Worm (Caenorhabditis elegans) whole organism, L1 larva: ENCODE results near the gene swm-1.
A peak's percentile ranks its signal among the peaks of the same experiment; 100 is the strongest.

ENCODE experiments used
- C04F5.9 ChIP-seq: sonication (generic microtip); optimal IDR thresholded peaks from 2 replicates; lab custom pipeline; 2016; ENCODE audit warnings: missing genetic modification characterization, missing compliant biosample characterization
- C34B4.2 ChIP-seq: sonication (generic microtip); optimal IDR thresholded peaks from 2 replicates; lab custom pipeline; 2017; ENCODE audit warnings: mild to moderate bottlenecking, missing genetic modification characterization, missing compliant biosample characterization
- F16B12.6 ChIP-seq: fragments of 150-350 bp; optimal IDR thresholded peaks from 2 replicates; lab custom pipeline; 2014; ENCODE audit warnings: missing biosample characterization, missing genetic modification characterization
- Y116A8C.19 ChIP-seq: sonication (generic microtip); optimal IDR thresholded peaks from 2 replicates; lab custom pipeline; 2016; ENCODE audit warnings: missing compliant biosample characterization, missing genetic modification characterization, borderline replicate concordance
- aha-1 ChIP-seq: fragments of 150-350 bp; optimal IDR thresholded peaks from 2 replicates; lab custom pipeline; 2014; ENCODE audit warnings: missing biosample characterization, missing genetic modification characterization
- alr-1 ChIP-seq: fragments of 200-800 bp; sonication (Bioruptor generic); optimal IDR thresholded peaks from 2 replicates; lab custom pipeline; 2018; ENCODE audit warnings: borderline replicate concordance, mild to moderate bottlenecking, missing genetic modification characterization, missing compliant biosample characterization
- ceh-8 ChIP-seq: fragments of 200-800 bp; sonication (Bioruptor generic); optimal IDR thresholded peaks from 2 replicates; lab custom pipeline; 2018; ENCODE audit warnings: mild to moderate bottlenecking, missing genetic modification characterization, moderate library complexity, missing compliant biosample characterization
- ceh-82 ChIP-seq, 3 experiments: fragments of 150-350 bp in 1 of 3; sonication (generic microtip) in 2 of 3; optimal IDR thresholded peaks; 2 replicates each; lab custom pipeline; 2014 to 2017; ENCODE audit warnings: missing biosample characterization in 3 of 3, missing genetic modification characterization in 3 of 3
- dpl-1 ChIP-seq, 3 experiments: fragments of 150-350 bp in 2 of 3; sonication (generic microtip) in 1 of 3; optimal IDR thresholded peaks; 2 replicates each; lab custom pipeline; 2014 to 2017; ENCODE audit warnings: missing biosample characterization in 3 of 3, missing genetic modification characterization in 3 of 3, missing genetic modification reagents in 3 of 3
- dsc-1 ChIP-seq: sonication (generic microtip); optimal IDR thresholded peaks from 2 replicates; lab custom pipeline; 2016; ENCODE audit warnings: mild to moderate bottlenecking, missing genetic modification characterization, missing compliant biosample characterization
- efl-1 ChIP-seq, 4 experiments: fragments of 150-350 bp; optimal IDR thresholded peaks in 3 of 4; peaks in 1 of 4; 1 replicate in 1 of 4; 2 replicates in 3 of 4; lab custom pipeline; 2014; ENCODE audit warnings: missing biosample characterization in 2 of 4, missing genetic modification characterization in 2 of 4, missing genetic modification reagents in 2 of 4
- efl-3 ChIP-seq: fragments of 200-800 bp; sonication (Bioruptor generic); optimal IDR thresholded peaks from 2 replicates; lab custom pipeline; 2018; ENCODE audit warnings: mild to moderate bottlenecking, missing genetic modification characterization, missing compliant biosample characterization
- elt-2 ChIP-seq: sonication (generic microtip); optimal IDR thresholded peaks from 2 replicates; lab custom pipeline; 2016; ENCODE audit warnings: missing genetic modification characterization, mild to moderate bottlenecking, inconsistent platforms, missing compliant biosample characterization, missing genetic modification reagents
- fkh-8 ChIP-seq: sonication (generic microtip); optimal IDR thresholded peaks from 2 replicates; lab custom pipeline; 2016; ENCODE audit warnings: mild to moderate bottlenecking, missing genetic modification characterization, missing compliant biosample characterization
- fos-1 ChIP-seq: fragments of 150-350 bp; optimal IDR thresholded peaks from 2 replicates; lab custom pipeline; 2014; ENCODE audit warnings: missing biosample characterization, missing genetic modification characterization
- grh-1 ChIP-seq: fragments of 200-800 bp; sonication (Bioruptor generic); IDR thresholded peaks from 2 replicates; pipeline ENCODE4 v1.3.6; 2022; ENCODE audit warnings: missing genetic modification reagents, missing genetic modification characterization, missing compliant biosample characterization
- hlh-17 ChIP-seq: fragments of 200-800 bp; sonication (Bioruptor generic); optimal IDR thresholded peaks from 2 replicates; lab custom pipeline; 2018; ENCODE audit warnings: missing genetic modification characterization, mild to moderate bottlenecking, missing compliant biosample characterization, moderate library complexity, borderline replicate concordance
- hpl-2 ChIP-seq: fragments of 150-350 bp; optimal IDR thresholded peaks from 2 replicates; lab custom pipeline; 2014; ENCODE audit warnings: missing biosample characterization, missing genetic modification reagents, missing genetic modification characterization
- isw-1 ChIP-seq: fragments of 200-800 bp; sonication (Bioruptor generic); IDR thresholded peaks from 2 replicates; pipeline ENCODE4 v1.3.6; 2022; ENCODE audit warnings: missing genetic modification characterization, missing compliant biosample characterization
- lin-13 ChIP-seq: fragments of 150-350 bp; optimal IDR thresholded peaks from 2 replicates; lab custom pipeline; 2014; ENCODE audit warnings: missing biosample characterization, missing genetic modification reagents, missing genetic modification characterization
- lin-14 ChIP-seq: fragments of 200-800 bp; sonication (Bioruptor generic); optimal IDR thresholded peaks from 2 replicates; lab custom pipeline; 2018; ENCODE audit warnings: mild to moderate bottlenecking, missing genetic modification characterization, moderate library complexity, missing compliant biosample characterization
- lin-15B ChIP-seq: fragments of 150-350 bp; sonication (generic microtip); optimal IDR thresholded peaks from 3 replicates; lab custom pipeline; 2014; ENCODE audit warnings: missing biosample characterization, missing genetic modification characterization
- lin-35 ChIP-seq, 2 experiments: fragments of 150-350 bp; optimal IDR thresholded peaks; 2 replicates each; lab custom pipeline; 2014; ENCODE audit warnings: missing biosample characterization in 2 of 2, missing genetic modification characterization in 2 of 2, missing genetic modification reagents in 2 of 2
- lin-39 ChIP-seq: fragments of 150-350 bp; optimal IDR thresholded peaks from 2 replicates; lab custom pipeline; 2014; ENCODE audit warnings: missing biosample characterization, missing genetic modification reagents, missing genetic modification characterization
- lsy-2 ChIP-seq, 2 experiments: fragments of 150-350 bp; optimal IDR thresholded peaks; 2 replicates each; lab custom pipeline; 2014; ENCODE audit warnings: missing biosample characterization in 2 of 2, missing genetic modification characterization in 2 of 2
- mab-9 ChIP-seq: fragments of 200-800 bp; sonication (Bioruptor generic); IDR thresholded peaks from 2 replicates; pipeline ENCODE4 v1.3.6; 2022; ENCODE audit warnings: missing genetic modification reagents, missing genetic modification characterization, missing compliant biosample characterization
- mdl-1 ChIP-seq, 2 experiments: fragments of 150-350 bp; optimal IDR thresholded peaks; 2 replicates each; lab custom pipeline; 2014 to 2017; ENCODE audit warnings: missing biosample characterization in 2 of 2, missing genetic modification characterization in 2 of 2, inconsistent platforms in 1 of 2
- nhr-12 ChIP-seq: sonication (generic microtip); optimal IDR thresholded peaks from 2 replicates; lab custom pipeline; 2017; ENCODE audit warnings: missing biosample characterization, missing genetic modification characterization
- nhr-19 ChIP-seq: fragments of 200-800 bp; sonication (Bioruptor generic); conservative IDR thresholded peaks from 2 replicates; pipeline ENCODE4 v1.3.6; 2022; ENCODE audit warnings: missing genetic modification characterization, missing compliant biosample characterization
- nhr-20 ChIP-seq: sonication (generic microtip); optimal IDR thresholded peaks from 2 replicates; lab custom pipeline; 2016; ENCODE audit warnings: mild to moderate bottlenecking, missing genetic modification characterization, missing compliant biosample characterization
- nhr-28 ChIP-seq: fragments of 150-350 bp; optimal IDR thresholded peaks from 2 replicates; lab custom pipeline; 2014; ENCODE audit warnings: missing biosample characterization, missing genetic modification characterization
- nhr-47 ChIP-seq: sonication (generic microtip); optimal IDR thresholded peaks from 2 replicates; lab custom pipeline; 2016; ENCODE audit warnings: mild to moderate bottlenecking, missing genetic modification characterization, moderate library complexity, missing compliant biosample characterization
- nhr-71 ChIP-seq: sonication (generic microtip); optimal IDR thresholded peaks from 2 replicates; lab custom pipeline; 2016; ENCODE audit warnings: mild to moderate bottlenecking, missing genetic modification characterization, moderate library complexity, missing compliant biosample characterization
- nhr-76 ChIP-seq: sonication (generic microtip); optimal IDR thresholded peaks from 2 replicates; lab custom pipeline; 2017; ENCODE audit warnings: missing biosample characterization, missing genetic modification characterization
- nhr-77 ChIP-seq: fragments of 150-350 bp; optimal IDR thresholded peaks from 2 replicates; lab custom pipeline; 2014; ENCODE audit warnings: missing biosample characterization, missing genetic modification characterization
- nhr-84 ChIP-seq: sonication (generic microtip); optimal IDR thresholded peaks from 2 replicates; lab custom pipeline; 2017; ENCODE audit warnings: missing biosample characterization, missing genetic modification characterization
- nhr-90 ChIP-seq: sonication (generic microtip); optimal IDR thresholded peaks from 2 replicates; lab custom pipeline; 2016; ENCODE audit warnings: mild to moderate bottlenecking, missing genetic modification characterization, missing compliant biosample characterization; ENCODE audit not compliant: poor library complexity
- pax-3 ChIP-seq: fragments of 200-800 bp; sonication (Bioruptor generic); optimal IDR thresholded peaks from 2 replicates; lab custom pipeline; 2018; ENCODE audit warnings: mild to moderate bottlenecking, missing genetic modification characterization, moderate library complexity, missing compliant biosample characterization
- pqm-1 ChIP-seq: sonication (generic microtip); optimal IDR thresholded peaks from 3 replicates; lab custom pipeline; 2017; ENCODE audit warnings: missing biosample characterization, missing genetic modification characterization
- rnt-1 ChIP-seq: sonication (generic microtip); optimal IDR thresholded peaks from 2 replicates; lab custom pipeline; 2016; ENCODE audit warnings: mild to moderate bottlenecking, missing genetic modification characterization, moderate library complexity, missing compliant biosample characterization
- snu-23 ChIP-seq: sonication (generic microtip); optimal IDR thresholded peaks from 2 replicates; lab custom pipeline; 2016; ENCODE audit warnings: missing genetic modification characterization, missing compliant biosample characterization
- sptf-1 ChIP-seq: fragments of 150-350 bp; optimal IDR thresholded peaks from 2 replicates; lab custom pipeline; 2014; ENCODE audit warnings: missing biosample characterization, missing genetic modification characterization
- sup-37 ChIP-seq: fragments of 200-800 bp; sonication (Bioruptor generic); optimal IDR thresholded peaks from 2 replicates; lab custom pipeline; 2018; ENCODE audit warnings: mild to moderate bottlenecking, missing genetic modification characterization, missing compliant biosample characterization
- tbx-2 ChIP-seq: sonication (generic microtip); optimal IDR thresholded peaks from 2 replicates; lab custom pipeline; 2016; ENCODE audit warnings: missing genetic modification characterization, missing compliant biosample characterization
- tlp-1 ChIP-seq: fragments of 150-350 bp; optimal IDR thresholded peaks from 2 replicates; lab custom pipeline; 2014; ENCODE audit warnings: missing biosample characterization, missing genetic modification characterization
- unc-30 ChIP-seq: sonication (generic microtip); optimal IDR thresholded peaks from 2 replicates; lab custom pipeline; 2017; ENCODE audit warnings: missing biosample characterization, missing genetic modification characterization
- unc-86 ChIP-seq: sonication (generic microtip); optimal IDR thresholded peaks from 2 replicates; lab custom pipeline; 2016; ENCODE audit warnings: missing genetic modification characterization, missing compliant biosample characterization
- vab-15 ChIP-seq: sonication (generic microtip); optimal IDR thresholded peaks from 2 replicates; lab custom pipeline; 2017; ENCODE audit warnings: missing genotype, mild to moderate bottlenecking, missing genetic modification characterization, missing compliant biosample characterization
- ztf-4 ChIP-seq: fragments of 150-350 bp; optimal IDR thresholded peaks from 2 replicates; lab custom pipeline; 2014; ENCODE audit warnings: missing biosample characterization, missing genetic modification characterization

swm-1 gene

DNA sequence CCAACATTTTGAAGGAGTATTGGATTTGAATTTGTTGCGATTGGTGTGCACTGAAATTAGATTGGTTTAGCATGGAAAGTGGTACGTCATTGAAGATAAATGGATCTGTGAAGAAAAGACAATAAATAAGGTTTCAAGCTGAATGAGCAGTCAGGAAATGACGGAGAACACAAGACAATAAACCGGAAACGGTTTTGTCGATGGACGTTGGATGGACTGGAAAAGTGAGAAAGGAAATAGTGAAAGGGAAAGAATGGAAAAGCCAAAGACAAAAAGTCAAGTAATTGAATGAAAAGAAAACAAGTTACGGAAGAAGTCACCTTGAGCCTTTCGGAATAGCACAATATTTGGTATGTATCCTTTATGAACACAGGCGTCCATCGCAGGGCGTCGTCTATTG, 21.6 kb upstream of the swm-1 start, which contains the start of gene T27E4.7:
Gene T27E4.7, minus strand, starts transcription at position 50 of the 400 bp plus-strand sequence.
- no peak for TF ChIP-seq hpl-2
- TF ChIP-seq efl-1 (optimal IDR thresholded peaks at IDR 0.05; lab: Kevin White, UChicago) = no peak
- peak in 1 of 2 experiments; percentile 86 for TF ChIP-seq efl-1 (GFP tag; optimal IDR thresholded peaks at IDR 0.05 in 1 of 2; lab: Kevin White, UChicago)

DNA sequence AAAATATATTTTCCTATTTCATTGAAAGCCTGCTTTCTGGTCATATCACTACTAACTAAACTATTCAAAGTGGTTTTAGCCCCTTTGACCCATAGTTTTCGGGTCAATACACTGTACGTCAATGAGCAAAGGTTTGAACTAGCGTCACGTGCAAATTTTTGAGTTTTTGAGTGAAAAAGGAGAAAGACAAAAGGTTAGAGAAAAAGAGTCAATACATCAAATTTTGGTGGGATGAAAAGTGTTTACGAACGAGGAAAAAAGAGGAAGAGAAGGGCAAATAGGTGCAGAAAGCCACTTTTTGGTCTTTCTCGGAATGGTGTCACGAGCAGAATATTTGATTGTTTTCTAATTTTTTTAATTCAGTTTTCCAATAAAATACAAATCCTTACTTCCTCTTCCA, 21.2 kb upstream of the swm-1 start:
- TF ChIP-seq lin-14 (GFP tag; lab: Kevin White, UChicago) = peak; percentile 44
- TF ChIP-seq lin-15B (tag; lab: Kevin White, UChicago) = no peak
- TF ChIP-seq snu-23 (GFP tag; lab: Kevin White, UChicago) = no peak
- TF ChIP-seq elt-2 (tag; lab: Kevin White, UChicago) = peak; percentile 15
- TF ChIP-seq nhr-71 (tag; lab: Kevin White, UChicago) = peak; percentile 53
- peak in 1 of 2 experiments; percentile 16 for TF ChIP-seq lin-35 (GFP tag; optimal IDR thresholded peaks at IDR 0.05; lab: Kevin White, UChicago)
- TF ChIP-seq ceh-8 (GFP tag; lab: Kevin White, UChicago) = no peak
- TF ChIP-seq dsc-1 (tag; lab: Kevin White, UChicago) = peak; percentile 7
- peak; percentile 34 for TF ChIP-seq nhr-77 (tag; lab: Kevin White, UChicago)
- no peak for TF ChIP-seq hpl-2
- no peak for TF ChIP-seq F16B12.6
- peak; percentile 33; the same call in 1 of the 2 replicates for TF ChIP-seq nhr-19
- peak; percentile 46 for TF ChIP-seq nhr-20 (tag; lab: Kevin White, UChicago)
- TF ChIP-seq lin-13 = peak; percentile 18
- TF ChIP-seq nhr-90 (tag; lab: Kevin White, UChicago) = peak; percentile 38
- TF ChIP-seq ceh-82 (tag; optimal IDR thresholded peaks at IDR 0.05; lab: Kevin White, UChicago) = no peak
- TF ChIP-seq dpl-1 (GFP tag; optimal IDR thresholded peaks at IDR 0.05; lab: Kevin White, UChicago) = no peak
- TF ChIP-seq isw-1 (GFP tag; lab: Robert Waterston, UW) = no peak
- no peak for TF ChIP-seq sptf-1 (tag; lab: Kevin White, UChicago)
- TF ChIP-seq grh-1 (GFP tag; lab: Robert Waterston, UW) = no peak
- no peak for TF ChIP-seq Y116A8C.19 (tag; lab: Kevin White, UChicago)
- TF ChIP-seq lin-39 (tag; lab: Kevin White, UChicago) = no peak
- TF ChIP-seq efl-1 (optimal IDR thresholded peaks at IDR 0.05; lab: Kevin White, UChicago) = no peak
- TF ChIP-seq efl-1 (GFP tag; optimal IDR thresholded peaks at IDR 0.05 in 1 of 2; lab: Kevin White, UChicago) = peak in 1 of 2 experiments; percentile 87
- peak; percentile 47 for TF ChIP-seq nhr-47 (tag; lab: Kevin White, UChicago)
- TF ChIP-seq mdl-1 (tag; optimal IDR thresholded peaks at IDR 0.05; lab: Kevin White, UChicago) = peak in 1 of 2 experiments; percentile 68
- TF ChIP-seq fkh-8 (tag; lab: Kevin White, UChicago) = peak; percentile 42
- TF ChIP-seq tlp-1 = no peak
- TF ChIP-seq rnt-1 (tag; lab: Kevin White, UChicago) = no peak
- TF ChIP-seq tbx-2 = no peak
- no peak for TF ChIP-seq C04F5.9
- TF ChIP-seq nhr-12 (tag; lab: Kevin White, UChicago) = no peak
- no peak for TF ChIP-seq sup-37 (GFP tag; lab: Kevin White, UChicago)
- no peak for TF ChIP-seq fos-1
- no peak for TF ChIP-seq efl-3 (GFP tag; lab: Kevin White, UChicago)
- peak; percentile 4 to 35 for TF ChIP-seq lsy-2 (tag; optimal IDR thresholded peaks at IDR 0.05; lab: Kevin White, UChicago)
- TF ChIP-seq nhr-84 (tag; lab: Kevin White, UChicago) = no peak

DNA sequence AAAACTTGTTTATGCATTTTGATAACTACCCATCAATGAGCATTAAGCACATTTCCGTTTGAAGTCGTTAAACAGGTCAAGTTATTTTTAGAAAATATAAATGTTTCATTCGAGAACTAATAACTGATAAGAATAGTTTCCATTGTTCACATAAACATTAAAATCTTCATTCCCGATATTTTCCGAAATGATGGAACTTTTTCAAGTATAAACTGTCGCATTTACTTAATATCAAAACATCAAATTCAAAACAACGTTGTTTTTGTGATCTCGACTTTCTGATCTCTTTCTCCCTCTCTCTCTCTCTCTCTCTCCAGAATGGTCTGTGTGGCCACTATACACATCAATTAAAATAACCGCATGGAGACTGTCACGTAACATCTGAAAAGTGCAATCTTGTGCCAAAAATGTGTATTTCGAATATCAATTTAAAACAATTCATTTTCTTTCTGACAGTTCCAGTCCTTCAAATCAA, 19.7 kb upstream of the swm-1 start:
- TF ChIP-seq alr-1 (tag; lab: Kevin White, UChicago) = no peak
- TF ChIP-seq nhr-19 = peak; percentile 21
- no peak for TF ChIP-seq pax-3 (tag; lab: Kevin White, UChicago)
- TF ChIP-seq nhr-76 (tag; lab: Kevin White, UChicago) = no peak
- TF ChIP-seq aha-1 (tag; lab: Kevin White, UChicago) = no peak
- no peak for TF ChIP-seq isw-1 (GFP tag; lab: Robert Waterston, UW)
- no peak for TF ChIP-seq mab-9 (GFP tag; lab: Robert Waterston, UW)
- TF ChIP-seq unc-30 (tag; lab: Kevin White, UChicago) = no peak
- TF ChIP-seq hlh-17 (GFP tag; lab: Kevin White, UChicago) = no peak
- no peak for TF ChIP-seq ztf-4 (tag; lab: Kevin White, UChicago)
- no peak for TF ChIP-seq sup-37 (GFP tag; lab: Kevin White, UChicago)
- no peak for TF ChIP-seq pqm-1 (tag; lab: Kevin White, UChicago)
- TF ChIP-seq unc-86 = no peak
- no peak for TF ChIP-seq nhr-28
- TF ChIP-seq lin-15B (tag; lab: Kevin White, UChicago) = no peak
- TF ChIP-seq vab-15 (tag; lab: Kevin White, UChicago) = no peak
- no peak for TF ChIP-seq ceh-82 (tag; optimal IDR thresholded peaks at IDR 0.05; lab: Kevin White, UChicago)
- peak; percentile 19 for TF ChIP-seq nhr-47 (tag; lab: Kevin White, UChicago)
- TF ChIP-seq C34B4.2 (tag; lab: Kevin White, UChicago) = no peak
